Worm (Caenorhabditis elegans): ENCODE results near the gene K12B6.11.

ce11 chrV:6240735-6241134 lies 48.0 kb upstream of the K12B6.11 start:
- TF ChIP-seq dmd-4 (tag; optimal IDR thresholded peaks at IDR 0.05) (no peak), ztf-11 (tag; optimal IDR thresholded peaks at IDR 0.05) (no peak), skn-1 (tag; optimal IDR thresholded peaks at IDR 0.05) (no peak), lin-13 (GFP tag; optimal IDR thresholded peaks at IDR 0.05) (no peak), nhr-12 (tag; optimal IDR thresholded peaks at IDR 0.05) (no peak), lsy-2 (tag; optimal IDR thresholded peaks at IDR 0.05) (peak in 1 of 2 experiments; percentile 9), nhr-237 (tag; optimal IDR thresholded peaks at IDR 0.05) (no peak), ZK546.5 (tag; optimal IDR thresholded peaks at IDR 0.05) (no peak), F13H6.1 (tag; optimal IDR thresholded peaks at IDR 0.05) (peak; percentile 86), nhr-11 (tag; optimal IDR thresholded peaks at IDR 0.05) (no peak), blmp-1 (tag; optimal IDR thresholded peaks at IDR 0.05; ENCODE audit: insufficient read depth) (peak; percentile 10), ceh-82 (tag; optimal IDR thresholded peaks at IDR 0.05) (no peak), aly-2 (tag; optimal IDR thresholded peaks at IDR 0.05) (no peak), nhr-6 (tag; optimal IDR thresholded peaks at IDR 0.05) (peak; percentile 15)

All from whole organism, L2 larva.